Fruit fly (Drosophila melanogaster) whole organism, embryonic: Measurements from ENCODE around the gene Slimp.
A peak's percentile ranks its signal among the peaks of the same experiment; 100 is the strongest.

Experiments
- Atf-2 ChIP-seq: fragments of 200-800 bp; sonication (Bioruptor generic); optimal IDR thresholded peaks from 2 replicates; lab custom pipeline; 2016; ENCODE audit warnings: missing biosample characterization, missing genetic modification characterization
- CG10147 ChIP-seq: fragments of 200-800 bp; sonication (Bioruptor generic); optimal IDR thresholded peaks from 2 replicates; lab custom pipeline; 2019; ENCODE audit warnings: missing biosample characterization, mild to moderate bottlenecking, missing genetic modification characterization, moderate library complexity
- CG10565 ChIP-seq: fragments of 200-800 bp; sonication (Bioruptor generic); optimal IDR thresholded peaks from 3 replicates; lab custom pipeline; 2016; ENCODE audit warnings: missing biosample characterization, mild to moderate bottlenecking, missing genetic modification characterization
- CG12071 ChIP-seq: fragments of 200-800 bp; sonication (Bioruptor generic); optimal IDR thresholded peaks from 3 replicates; lab custom pipeline; 2018; ENCODE audit warnings: missing biosample characterization, mild to moderate bottlenecking, missing genetic modification characterization
- CG12236 ChIP-seq: fragments of 200-800 bp; sonication (Bioruptor generic); optimal IDR thresholded peaks from 2 replicates; lab custom pipeline; 2016; ENCODE audit warnings: missing biosample characterization, missing genetic modification characterization
- CG13624 ChIP-seq: fragments of 200-800 bp; sonication (Bioruptor generic); optimal IDR thresholded peaks from 2 replicates; lab custom pipeline; 2016; ENCODE audit warnings: missing biosample characterization, missing genetic modification characterization
- CG14014 ChIP-seq: fragments of 200-800 bp; sonication (Bioruptor generic); IDR thresholded peaks from 2 replicates; pipeline ENCODE4 v1.3.6; 2022; ENCODE audit warnings: missing biosample characterization, missing genetic modification characterization
- CG14965 ChIP-seq: fragments of 200-800 bp; sonication (Bioruptor generic); optimal IDR thresholded peaks from 2 replicates; lab custom pipeline; 2016; ENCODE audit warnings: missing biosample characterization, missing genetic modification characterization, borderline replicate concordance
- CG1647 ChIP-seq: fragments of 200-800 bp; sonication (Bioruptor generic); optimal IDR thresholded peaks from 3 replicates; lab custom pipeline; 2016; ENCODE audit warnings: missing biosample characterization, missing genetic modification characterization
- CG2678 ChIP-seq: fragments of 200-800 bp; sonication (Bioruptor generic); optimal IDR thresholded peaks from 3 replicates; lab custom pipeline; 2019; ENCODE audit warnings: missing biosample characterization, mild to moderate bottlenecking, missing genetic modification characterization, moderate library complexity
- CG3281 ChIP-seq: fragments of 200-800 bp; sonication (Bioruptor generic); optimal IDR thresholded peaks from 3 replicates; lab custom pipeline; 2017; ENCODE audit warnings: missing biosample characterization, mild to moderate bottlenecking, missing genetic modification characterization
- CG33557 ChIP-seq: fragments of 200-800 bp; sonication (Bioruptor generic); optimal IDR thresholded peaks from 2 replicates; lab custom pipeline; 2019; ENCODE audit warnings: missing biosample characterization, mild to moderate bottlenecking, missing genetic modification characterization, moderate library complexity
- CG34376 ChIP-seq: fragments of 200-800 bp; sonication (Bioruptor generic); optimal IDR thresholded peaks from 2 replicates; lab custom pipeline; 2018; ENCODE audit warnings: missing biosample characterization, mild to moderate bottlenecking, missing genetic modification characterization
- CG4424 ChIP-seq: fragments of 200-800 bp; sonication (Bioruptor generic); optimal IDR thresholded peaks from 3 replicates; lab custom pipeline; 2016; ENCODE audit warnings: missing biosample characterization, missing genetic modification characterization
- CG4707 ChIP-seq: fragments of 200-800 bp; sonication (Bioruptor generic); optimal IDR thresholded peaks from 2 replicates; lab custom pipeline; 2018; ENCODE audit warnings: missing biosample characterization, mild to moderate bottlenecking, missing genetic modification characterization, moderate library complexity
- CG4854 ChIP-seq: fragments of 200-800 bp; sonication (Bioruptor generic); optimal IDR thresholded peaks from 2 replicates; lab custom pipeline; 2016; ENCODE audit warnings: missing biosample characterization, missing genetic modification characterization, inconsistent platforms
- CG6254 ChIP-seq: fragments of 200-800 bp; sonication (Bioruptor generic); optimal IDR thresholded peaks from 3 replicates; lab custom pipeline; 2017; ENCODE audit warnings: mild to moderate bottlenecking, missing biosample characterization, missing genetic modification reagents, missing genetic modification characterization
- CG6689 ChIP-seq: fragments of 200-800 bp; sonication (Bioruptor generic); IDR thresholded peaks from 2 replicates; pipeline ENCODE4 v1.3.6; 2022; ENCODE audit warnings: missing biosample characterization, missing genetic modification characterization
- CG7963 ChIP-seq: fragments of 200-800 bp; sonication (Bioruptor generic); IDR thresholded peaks from 3 replicates; pipeline ENCODE4 v1.3.6; 2022; ENCODE audit warnings: missing biosample characterization, missing genetic modification characterization; ENCODE audit not compliant: partially characterized antibody
- CG8388 ChIP-seq: fragments of 200-800 bp; sonication (Bioruptor generic); optimal IDR thresholded peaks from 2 replicates; lab custom pipeline; 2019; ENCODE audit warnings: missing biosample characterization, mild to moderate bottlenecking, missing genetic modification characterization, moderate library complexity
- CG8765 ChIP-seq: fragments of 200-800 bp; sonication (Bioruptor generic); IDR thresholded peaks from 2 replicates; pipeline ENCODE4 v1.3.6; 2022; ENCODE audit warnings: missing biosample characterization, missing genetic modification characterization
- Dad ChIP-seq: fragments of 200-800 bp; sonication (Bioruptor generic); optimal IDR thresholded peaks from 3 replicates; lab custom pipeline; 2016; ENCODE audit warnings: missing biosample characterization, missing genetic modification characterization
- Deaf1 ChIP-seq: fragments of 200-800 bp; optimal IDR thresholded peaks from 3 replicates; lab custom pipeline; 2019; ENCODE audit warnings: missing biosample characterization, mild to moderate bottlenecking, missing genetic modification characterization, moderate library complexity
- Dll ChIP-seq: fragments of 200-800 bp; sonication (Bioruptor generic); IDR thresholded peaks from 4 replicates; pipeline ENCODE4 v1.3.6; 2022; ENCODE audit warnings: missing biosample characterization, missing genetic modification characterization; ENCODE audit not compliant: partially characterized antibody
- Ets65A ChIP-seq: fragments of 200-800 bp; sonication (Bioruptor generic); peaks from one replicate; lab custom pipeline; 2016; ENCODE audit warnings: missing biosample characterization, missing genetic modification characterization
- H2.0 ChIP-seq: fragments of 200-800 bp; sonication (Bioruptor generic); IDR thresholded peaks from 2 replicates; pipeline ENCODE4 v1.3.6; 2022; ENCODE audit warnings: missing biosample characterization, missing genetic modification characterization
- Neu2 ChIP-seq: fragments of 200-800 bp; sonication (Bioruptor generic); optimal IDR thresholded peaks from 3 replicates; lab custom pipeline; 2016; ENCODE audit warnings: missing biosample characterization, missing genetic modification characterization, borderline replicate concordance
- Ravus ChIP-seq: fragments of 200-800 bp; sonication (Bioruptor generic); IDR thresholded peaks from 2 replicates; pipeline ENCODE4 v1.3.6; 2022; ENCODE audit warnings: missing biosample characterization, missing genetic modification characterization
- chif ChIP-seq, 2 experiments: fragments of 200-800 bp; sonication (Bioruptor generic); optimal IDR thresholded peaks; 3 replicates each; lab custom pipeline; 2016; ENCODE audit warnings: missing biosample characterization in 2 of 2, missing genetic modification characterization in 2 of 2
- chm ChIP-seq: fragments of 200-800 bp; sonication (Bioruptor generic); IDR thresholded peaks from 2 replicates; pipeline ENCODE4 v1.3.6; 2022; ENCODE audit warnings: missing biosample characterization, missing genetic modification characterization
- dati ChIP-seq: fragments of 200-800 bp; sonication (Bioruptor generic); IDR thresholded peaks from 2 replicates; pipeline ENCODE4 v1.3.6; 2022; ENCODE audit warnings: missing biosample characterization, missing genetic modification characterization
- fd64A ChIP-seq: fragments of 200-800 bp; sonication (Bioruptor generic); optimal IDR thresholded peaks from 3 replicates; lab custom pipeline; 2018; ENCODE audit warnings: missing biosample characterization, mild to moderate bottlenecking, missing genetic modification characterization
- gfzf ChIP-seq: fragments of 200-800 bp; sonication (Bioruptor generic); optimal IDR thresholded peaks from 2 replicates; lab custom pipeline; 2016; ENCODE audit warnings: missing biosample characterization, mild to moderate bottlenecking, missing genetic modification characterization, moderate library complexity
- gsb-n ChIP-seq: fragments of 200-800 bp; sonication (Bioruptor generic); optimal IDR thresholded peaks from 3 replicates; lab custom pipeline; 2018; ENCODE audit warnings: missing biosample characterization, mild to moderate bottlenecking, missing genetic modification characterization
- hb ChIP-seq: fragments of 200-800 bp; sonication (Bioruptor generic); IDR thresholded peaks from 3 replicates; pipeline ENCODE4 v1.3.6; 2022; ENCODE audit warnings: missing biosample characterization, missing genetic modification characterization; ENCODE audit not compliant: partially characterized antibody
- kah ChIP-seq: fragments of 200-800 bp; sonication (Bioruptor generic); optimal IDR thresholded peaks from 2 replicates; lab custom pipeline; 2018; ENCODE audit warnings: missing biosample characterization, mild to moderate bottlenecking, missing genetic modification characterization
- kay ChIP-seq: fragments of 200-800 bp; sonication (Bioruptor generic); optimal IDR thresholded peaks from 2 replicates; lab custom pipeline; 2016; ENCODE audit warnings: missing biosample characterization, missing genetic modification characterization
- mirr ChIP-seq: fragments of 200-800 bp; sonication (Bioruptor generic); optimal IDR thresholded peaks from 3 replicates; lab custom pipeline; 2018; ENCODE audit warnings: missing biosample characterization, mild to moderate bottlenecking, missing genetic modification characterization
- nom ChIP-seq: fragments of 200-800 bp; sonication (Bioruptor generic); optimal IDR thresholded peaks from 2 replicates; lab custom pipeline; 2017; ENCODE audit warnings: missing biosample characterization, missing genetic modification characterization, mild to moderate bottlenecking, moderate library complexity, missing genetic modification reagents
- odd ChIP-seq: fragments of 200-800 bp; sonication (Bioruptor generic); optimal IDR thresholded peaks from 2 replicates; lab custom pipeline; 2017; ENCODE audit warnings: missing biosample characterization, mild to moderate bottlenecking, missing genetic modification characterization
- p53 ChIP-seq: fragments of 200-800 bp; sonication (Bioruptor generic); optimal IDR thresholded peaks from 2 replicates; lab custom pipeline; 2016; ENCODE audit warnings: missing biosample characterization, missing genetic modification characterization
- pho ChIP-seq: fragments of 200-800 bp; sonication (Bioruptor generic); optimal IDR thresholded peaks from 2 replicates; lab custom pipeline; 2016; ENCODE audit warnings: missing biosample characterization, missing genetic modification characterization
- prd ChIP-seq, 3 experiments: fragments of >200 bp in 2 of 3; fragments of 200-800 bp in 1 of 3; sonication (Bioruptor generic) in 1 of 3; optimal IDR thresholded peaks in 2 of 3; IDR thresholded peaks in 1 of 3; 2 replicates in 2 of 3; 3 replicates in 1 of 3; pipeline versions ENCODE4 v1.3.6 to Lab custom; 2017 to 2022; ENCODE audit warnings: missing biosample characterization in 1 of 3, missing genetic modification characterization in 1 of 3
- slbo ChIP-seq: fragments of 200-800 bp; sonication (Bioruptor generic); IDR thresholded peaks from 2 replicates; pipeline ENCODE4 v1.3.6; 2022; ENCODE audit warnings: missing biosample characterization, missing genetic modification characterization
- tap ChIP-seq: fragments of 200-800 bp; optimal IDR thresholded peaks from 3 replicates; lab custom pipeline; 2019; ENCODE audit warnings: missing biosample characterization, mild to moderate bottlenecking, missing genetic modification characterization, moderate library complexity
- tin ChIP-seq: fragments of 200-800 bp; sonication (Bioruptor generic); optimal IDR thresholded peaks from 3 replicates; lab custom pipeline; 2016; ENCODE audit warnings: missing biosample characterization, missing genetic modification characterization
- tup ChIP-seq: fragments of 200-800 bp; sonication (Bioruptor generic); optimal IDR thresholded peaks from 2 replicates; lab custom pipeline; 2016; ENCODE audit warnings: missing biosample characterization, mild to moderate bottlenecking, missing genetic modification characterization, moderate library complexity

The Slimp gene

DNA sequence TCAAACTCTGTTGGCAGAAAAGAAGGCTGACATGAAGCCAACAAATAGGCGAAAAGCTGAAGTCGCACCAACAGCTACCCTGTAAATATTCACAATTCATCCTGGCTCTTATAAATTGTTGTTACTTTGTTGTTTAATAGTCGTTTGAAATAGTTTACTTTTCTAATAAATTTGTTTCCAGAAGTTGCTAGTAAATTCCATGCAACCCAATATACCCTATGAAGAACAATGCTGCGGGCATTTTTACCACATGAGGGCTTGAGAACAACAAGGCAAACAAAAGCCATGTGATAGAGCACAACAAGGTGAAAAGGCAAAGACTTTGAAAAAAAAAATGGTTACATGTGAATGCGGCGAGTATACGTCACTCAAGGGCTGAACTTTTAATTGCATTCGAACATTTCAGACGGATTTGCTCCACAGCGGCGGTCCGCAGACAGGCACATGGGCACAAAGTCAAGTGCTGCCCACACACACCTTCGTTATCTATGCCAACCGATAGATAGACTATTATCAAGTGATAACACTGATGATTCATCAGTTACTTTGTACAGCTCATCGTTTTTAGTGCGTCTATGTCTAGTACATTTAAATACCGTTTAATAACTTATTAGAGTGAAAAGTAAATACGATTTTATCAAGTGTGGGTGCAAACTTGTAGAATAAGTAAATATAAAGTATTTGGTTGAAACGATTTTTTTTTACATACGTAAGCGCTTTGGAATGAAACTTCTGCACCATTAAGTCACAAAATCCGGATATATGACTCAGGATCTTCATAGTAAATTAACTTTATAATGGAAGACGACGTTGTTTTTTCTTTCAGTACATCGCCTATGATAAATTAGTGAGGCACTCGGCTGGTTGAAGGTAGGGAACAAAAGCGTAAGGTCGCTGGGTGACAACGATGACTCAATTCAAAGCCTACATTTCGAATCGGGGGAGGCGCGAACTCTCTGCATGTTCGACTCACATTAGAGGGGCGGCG lies 49.4 kb downstream of the Slimp start (continued):
- TF ChIP-seq kah (no peak), fd64A (GFP tag; lab: Kevin White, UChicago) (no peak), Deaf1 (tag; lab: Kevin White, UChicago) (peak; percentile 40), prd (optimal IDR thresholded peaks at IDR 0.05; lab: Kevin White, UChicago) (no peak), prd (GFP tag; IDR thresholded peaks at IDR 0.05; lab: Robert Waterston, UW) (peak; percentile 89), CG3281 (peak; percentile 67), slbo (GFP tag; lab: Robert Waterston, UW) (peak; percentile 95), tin (GFP tag; lab: Kevin White, UChicago) (peak; percentile 81), CG33557 (GFP tag; lab: Kevin White, UChicago) (no peak), CG6689 (GFP tag; lab: Robert Waterston, UW) (peak; percentile 80), tup (GFP tag; lab: Kevin White, UChicago) (peak; percentile 43), CG4424 (GFP tag; lab: Kevin White, UChicago) (peak; percentile 72), CG10147 (GFP tag; lab: Kevin White, UChicago) (peak; percentile 54), gfzf (no peak), Ravus (GFP tag; lab: Robert Waterston, UW) (peak; percentile 54; the same call in 1 of the 2 replicates), tap (tag; lab: Kevin White, UChicago) (peak; percentile 77), CG13624 (GFP tag; lab: Kevin White, UChicago) (peak; percentile 84), H2.0 (GFP tag; lab: Robert Waterston, UW) (peak; percentile 87), p53 (peak; percentile 2), chif (GFP tag; optimal IDR thresholded peaks at IDR 0.05; lab: Kevin White, UChicago) (peak; percentile 84 to 89), CG7963 (GFP tag; lab: Robert Waterston, UW) (no peak), odd (GFP tag; lab: Kevin White, UChicago) (peak; percentile 46), Atf-2 (peak; percentile 82), CG12236 (GFP tag; lab: Kevin White, UChicago) (peak; percentile 33), hb (no peak), CG8765 (GFP tag; lab: Robert Waterston, UW) (0 out of 2 replicates have a peak, but pooled peaks have one; percentile 16), CG12071 (GFP tag; lab: Kevin White, UChicago) (peak; percentile 71), CG10565 (GFP tag; lab: Kevin White, UChicago) (no peak), CG14965 (peak; percentile 25), CG14014 (GFP tag; lab: Robert Waterston, UW) (peak; percentile 83), Dad (peak; percentile 70), pho (peak; percentile 74), CG8388 (peak; percentile 62), kay (GFP tag; lab: Kevin White, UChicago) (peak; percentile 78), chm (GFP tag; lab: Robert Waterston, UW) (peak; percentile 82), Dll (GFP tag; lab: Robert Waterston, UW) (no peak), gsb-n (peak; percentile 43), CG6254 (GFP tag; lab: Kevin White, UChicago) (peak; percentile 68), CG2678 (tag; lab: Kevin White, UChicago) (peak; percentile 79), dati (peak; percentile 36; the same call in 1 of the 2 replicates), Neu2 (GFP tag; lab: Kevin White, UChicago) (no peak), Ets65A (GFP tag; lab: Kevin White, UChicago) (peak; percentile 97), mirr (GFP tag; lab: Kevin White, UChicago) (peak; percentile 26), CG1647 (peak; percentile 66), nom (no peak), CG4707 (GFP tag; lab: Kevin White, UChicago) (peak; percentile 30), CG4854 (GFP tag; lab: Kevin White, UChicago) (peak; percentile 65), CG34376 (GFP tag; lab: Kevin White, UChicago) (no peak)
